Fruit fly (Drosophila melanogaster) whole organism, embryonic: ENCODE measurements around the gene CstF64.

Source experiments
- Ada2b ChIP-seq: fragments of 200-800 bp; sonication (Bioruptor generic); IDR thresholded peaks from 2 replicates; pipeline ENCODE4 v1.3.6; 2022; ENCODE audit warnings: missing biosample characterization, missing genetic modification characterization
- CG11695 ChIP-seq: fragments of 200-800 bp; sonication (Bioruptor generic); IDR thresholded peaks from 3 replicates; pipeline ENCODE4 v1.3.6; 2022; ENCODE audit warnings: missing biosample characterization, missing genetic modification characterization
- CG14710 ChIP-seq: fragments of 200-800 bp; sonication (Bioruptor generic); optimal IDR thresholded peaks from 3 replicates; lab custom pipeline; 2019; ENCODE audit warnings: missing biosample characterization, mild to moderate bottlenecking, missing genetic modification characterization, moderate library complexity
- CG30020 ChIP-seq: fragments of 200-800 bp; optimal IDR thresholded peaks from 2 replicates; lab custom pipeline; 2019; ENCODE audit warnings: missing biosample characterization, mild to moderate bottlenecking, missing genetic modification characterization, moderate library complexity
- CG4282 ChIP-seq: fragments of 200-800 bp; sonication (Bioruptor generic); optimal IDR thresholded peaks from 2 replicates; lab custom pipeline; 2016; ENCODE audit warnings: missing biosample characterization, missing genetic modification characterization
- CG4730 ChIP-seq: fragments of 200-800 bp; sonication (Bioruptor generic); IDR thresholded peaks from 2 replicates; pipeline ENCODE4 v1.3.6; 2022; ENCODE audit warnings: missing biosample characterization, missing genetic modification characterization
- Lim3 ChIP-seq: fragments of 200-800 bp; sonication (Bioruptor generic); IDR thresholded peaks from 2 replicates; pipeline ENCODE4 v1.3.6; 2022; ENCODE audit warnings: missing biosample characterization, missing genetic modification characterization
- ewg ChIP-seq: fragments of 200-800 bp; sonication (Bioruptor generic); optimal IDR thresholded peaks from 3 replicates; lab custom pipeline; 2017; ENCODE audit warnings: mild to moderate bottlenecking, missing biosample characterization, missing genetic modification reagents, missing genetic modification characterization
- gce ChIP-seq: fragments of 200-800 bp; sonication (Bioruptor generic); IDR thresholded peaks from 3 replicates; pipeline ENCODE4 v1.3.6; 2022; ENCODE audit warnings: missing biosample characterization, missing genetic modification characterization
- sens ChIP-seq: fragments of 200-800 bp; sonication (Bioruptor generic); peaks from one replicate; lab custom pipeline; 2016; ENCODE audit warnings: missing biosample characterization, missing genetic modification characterization
- sna ChIP-seq: fragments of 200-800 bp; sonication (Bioruptor generic); IDR thresholded peaks from 2 replicates; pipeline ENCODE4 v1.3.6; 2022; ENCODE audit warnings: missing biosample characterization, missing genetic modification characterization; ENCODE audit not compliant: partially characterized antibody

- TF ChIP-seq gce (GFP tag; lab: Robert Waterston, UW) (no peak), CG30020 (tag; lab: Kevin White, UChicago) (no peak), sna (no peak), CG4282 (no peak), sens (peak; percentile 91), CG4730 (GFP tag; lab: Robert Waterston, UW) (no peak), Ada2b (GFP tag; lab: Robert Waterston, UW) (no peak), Lim3 (GFP tag; lab: Robert Waterston, UW) (no peak), CG11695 (no peak; the same call in 2 of the 3 replicates), CG14710 (tag; lab: Kevin White, UChicago) (peak; percentile 12), ewg (GFP tag; lab: Kevin White, UChicago) (peak; percentile 43)
Measured at dm6 chr3R:18670441-18671111, 11.2 kb downstream of the CstF64 start.
